Worm (Caenorhabditis elegans) whole organism, midembryonic: Measurements from ENCODE around the gene rab-14.

Source experiments
- T22C8.4 ChIP-seq: fragments of 200-800 bp; sonication (Bioruptor generic); IDR thresholded peaks from 2 replicates; pipeline ENCODE4 v1.3.6; 2022; ENCODE audit warnings: missing genetic modification characterization, missing compliant biosample characterization
- cog-1 ChIP-seq: sonication (generic microtip); optimal IDR thresholded peaks from 2 replicates; lab custom pipeline; 2016; ENCODE audit warnings: missing genetic modification characterization, missing compliant biosample characterization
- flt-1 ChIP-seq: fragments of 200-800 bp; sonication (Bioruptor generic); IDR thresholded peaks from 2 replicates; pipeline ENCODE4 v1.3.6; 2022; ENCODE audit warnings: missing genetic modification characterization, missing compliant biosample characterization
- klf-2 ChIP-seq: fragments of 200-800 bp; sonication (Bioruptor generic); conservative IDR thresholded peaks from 2 replicates; pipeline ENCODE4 v1.3.6; 2022; ENCODE audit warnings: missing genetic modification reagents, missing genetic modification characterization, missing compliant biosample characterization
- med-1 ChIP-seq: sonication (generic microtip); optimal IDR thresholded peaks from 2 replicates; lab custom pipeline; 2017; ENCODE audit warnings: missing genetic modification characterization, mild to moderate bottlenecking, missing compliant biosample characterization, antibody characterized with exemption, missing genetic modification reagents; ENCODE audit not compliant: insufficient read depth
- ref-1 ChIP-seq: fragments of 200-800 bp; sonication (Bioruptor generic); conservative IDR thresholded peaks from 2 replicates; pipeline ENCODE4 v1.3.6; 2022; ENCODE audit warnings: missing genetic modification reagents, missing genetic modification characterization, missing compliant biosample characterization
- tab-1 ChIP-seq: fragments of 200-800 bp; sonication (Bioruptor generic); IDR thresholded peaks from 2 replicates; pipeline ENCODE4 v1.3.6; 2022; ENCODE audit warnings: missing genetic modification characterization, missing compliant biosample characterization
- ztf-23 ChIP-seq: fragments of 200-800 bp; sonication (Bioruptor generic); IDR thresholded peaks from 2 replicates; pipeline ENCODE4 v1.3.6; 2022; ENCODE audit warnings: missing genetic modification reagents, missing genetic modification characterization, missing compliant biosample characterization
- ztf-29 ChIP-seq: fragments of 200-800 bp; sonication (Bioruptor generic); IDR thresholded peaks from 2 replicates; pipeline ENCODE4 v1.3.6; 2022; ENCODE audit warnings: missing genetic modification reagents, missing genetic modification characterization, missing compliant biosample characterization

DNA sequence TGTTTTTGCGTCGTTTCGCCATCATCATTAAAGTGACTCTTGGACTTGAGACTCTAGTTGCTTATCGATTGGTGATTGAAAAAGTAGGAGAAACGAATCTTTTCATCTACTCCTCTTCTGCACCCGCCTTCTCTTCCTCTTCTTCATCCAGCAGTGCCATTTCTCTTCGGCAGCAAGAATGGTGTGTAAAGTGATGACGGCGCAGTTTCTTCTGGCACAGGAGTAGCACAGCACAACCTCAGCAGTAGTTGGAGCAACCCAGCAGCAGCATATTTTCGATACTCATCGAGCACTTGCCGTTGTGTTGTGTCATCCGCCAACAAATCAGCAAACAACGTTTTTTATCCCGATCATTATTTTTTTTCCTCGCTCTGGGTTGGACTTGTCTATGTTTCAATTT lies 31.0 kb downstream of the rab-14 start:
- no peak for TF ChIP-seq cog-1
- TF ChIP-seq klf-2 (GFP tag; lab: Robert Waterston, UW) = no peak
- no peak for TF ChIP-seq ztf-23 (GFP tag; lab: Robert Waterston, UW)
- no peak for TF ChIP-seq ref-1
- TF ChIP-seq flt-1 (GFP tag; lab: Robert Waterston, UW) = no peak
- no peak for TF ChIP-seq T22C8.4 (GFP tag; lab: Robert Waterston, UW)
- no peak for TF ChIP-seq tab-1 (GFP tag; lab: Robert Waterston, UW)
- TF ChIP-seq ztf-29 (GFP tag; lab: Robert Waterston, UW) = no peak
- TF ChIP-seq med-1 (GFP tag; lab: Kevin White, UChicago) = no peak
